Fruit fly (Drosophila melanogaster): Measurements from ENCODE around the gene Ddc.
A peak's percentile ranks its signal among the peaks of the same experiment; 100 is the strongest.

Ddc gene

DNA sequence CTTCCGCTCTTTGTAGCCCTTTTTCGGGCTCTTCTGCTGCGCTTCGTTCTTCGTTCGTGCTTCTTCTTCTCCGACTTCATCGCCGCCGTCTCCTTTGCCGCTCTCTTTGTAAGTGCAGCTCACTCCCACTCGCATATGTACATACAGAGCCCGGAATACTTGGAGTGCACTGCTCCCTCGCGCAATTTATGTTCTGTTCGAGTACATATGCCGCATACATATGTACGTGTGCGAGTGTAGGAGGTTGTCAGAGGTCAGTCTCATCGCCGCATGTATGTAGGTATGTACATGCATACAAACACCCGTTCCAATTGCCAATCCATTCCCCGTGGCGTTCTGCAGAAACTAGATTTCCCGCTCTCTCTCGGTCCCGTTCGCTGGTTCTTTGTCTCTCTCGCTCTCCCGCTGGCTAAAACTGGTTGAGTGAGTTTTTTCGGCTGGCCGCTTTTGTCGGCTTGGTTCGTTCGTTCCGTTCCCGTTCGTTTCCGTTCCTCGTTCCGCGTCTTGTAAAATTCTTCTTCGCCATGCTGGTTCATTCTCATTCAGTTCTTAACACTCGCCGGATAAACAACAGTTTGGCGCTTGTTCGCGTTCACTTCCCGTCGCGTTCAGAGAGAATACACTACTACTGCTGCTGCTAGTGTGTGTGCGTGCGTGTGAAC lies 38.0 kb upstream of the Ddc start:
- peak; percentile 79 for TF ChIP-seq CG17801 (GFP tag; optimal IDR thresholded peaks at IDR 0.05; ENCODE audit: partially characterized antibody)

DNA sequence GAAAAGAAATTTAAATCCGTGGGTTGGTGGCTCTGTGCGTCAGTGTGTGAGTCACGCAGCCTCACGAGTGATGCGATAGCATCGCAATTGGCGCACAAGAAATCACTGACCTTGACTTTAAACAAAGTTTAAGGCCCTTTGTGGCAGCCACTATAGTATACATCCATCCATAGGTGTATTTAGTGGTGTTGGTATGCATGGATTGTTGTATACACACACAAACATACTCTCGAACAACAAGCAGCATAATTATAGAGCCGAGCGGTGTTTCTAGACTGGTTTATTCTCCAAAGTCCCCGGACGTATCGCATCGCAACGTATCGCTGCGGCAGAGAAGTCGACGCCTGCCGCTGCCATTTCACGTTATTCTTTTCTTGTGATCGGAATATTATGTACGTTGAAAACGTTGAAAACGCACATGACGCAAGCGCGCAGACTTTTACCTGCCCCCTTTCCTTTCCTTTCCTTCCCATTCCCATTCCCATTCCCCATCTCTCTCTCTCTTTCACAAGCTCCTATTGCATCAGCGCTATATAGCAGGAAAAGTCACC lies 36.7 kb upstream of the Ddc start:
- peak; percentile 11 for TF ChIP-seq CG17801 (GFP tag; optimal IDR thresholded peaks at IDR 0.05; ENCODE audit: partially characterized antibody)

DNA sequence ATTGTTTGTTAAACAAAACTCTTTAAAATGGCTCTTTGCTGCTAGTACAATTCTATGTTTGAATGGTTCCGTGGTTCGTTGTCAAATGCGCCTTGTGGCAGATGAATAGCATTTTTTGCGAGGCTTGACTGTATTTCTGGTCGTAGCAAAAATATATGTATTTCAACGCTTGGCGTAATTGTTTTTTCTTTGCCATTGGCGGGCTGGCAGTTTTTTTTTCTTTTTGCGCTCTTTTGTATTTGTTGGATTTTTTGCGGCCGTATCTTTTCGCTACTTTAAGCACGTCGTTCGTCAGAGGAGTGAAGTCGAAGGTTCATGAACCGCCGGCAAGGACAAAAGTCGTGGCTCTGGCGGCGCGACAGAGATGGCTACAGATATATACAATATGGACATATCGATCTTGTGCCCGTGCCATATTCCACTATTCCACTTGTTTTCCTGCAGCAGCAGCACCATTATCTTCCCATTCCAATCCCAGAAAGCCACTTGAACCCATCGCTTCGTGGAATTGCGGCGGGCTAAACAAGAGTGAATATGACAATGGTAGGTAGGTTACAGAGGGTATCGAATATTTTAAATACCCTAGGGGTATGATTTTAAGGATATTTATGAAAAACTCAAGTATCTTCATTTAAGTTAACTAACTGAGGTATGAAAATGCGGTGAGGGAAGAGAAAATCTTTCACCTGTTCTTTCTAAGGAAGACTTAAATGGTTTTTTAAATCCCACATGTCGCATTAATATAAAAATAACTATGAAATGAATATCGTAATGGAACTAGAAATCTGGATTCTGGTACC lies 36.0 kb upstream of the Ddc start:
- peak; percentile 61 for TF ChIP-seq CG17801 (GFP tag; optimal IDR thresholded peaks at IDR 0.05; ENCODE audit: partially characterized antibody)

DNA sequence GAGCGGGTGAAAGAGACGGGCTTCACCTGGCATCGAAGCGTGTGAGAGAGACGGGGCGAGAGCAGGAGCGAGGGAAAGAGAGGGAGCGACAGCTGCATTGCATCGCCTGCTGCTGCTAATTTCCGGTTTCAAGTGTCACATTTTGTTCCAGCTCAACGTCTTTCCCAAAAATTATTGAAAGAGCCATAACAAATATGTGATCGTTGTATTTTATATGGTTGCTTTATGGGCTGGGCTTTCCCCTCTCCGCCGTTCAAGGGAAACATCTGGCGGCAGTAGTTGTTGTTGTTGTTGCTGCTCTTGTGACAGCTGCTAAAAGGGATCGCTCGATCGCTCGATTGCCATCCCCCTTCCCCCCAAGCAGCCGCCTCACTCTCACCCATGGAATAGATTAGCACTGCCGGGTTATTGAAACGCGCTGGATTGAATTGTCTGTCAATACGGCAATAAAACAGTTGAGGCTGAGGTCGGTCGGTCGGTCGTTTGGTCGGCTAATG lies 34.8 kb upstream of the Ddc start:
- no peak for TF ChIP-seq CG17801 (GFP tag; optimal IDR thresholded peaks at IDR 0.05; ENCODE audit: partially characterized antibody)

DNA sequence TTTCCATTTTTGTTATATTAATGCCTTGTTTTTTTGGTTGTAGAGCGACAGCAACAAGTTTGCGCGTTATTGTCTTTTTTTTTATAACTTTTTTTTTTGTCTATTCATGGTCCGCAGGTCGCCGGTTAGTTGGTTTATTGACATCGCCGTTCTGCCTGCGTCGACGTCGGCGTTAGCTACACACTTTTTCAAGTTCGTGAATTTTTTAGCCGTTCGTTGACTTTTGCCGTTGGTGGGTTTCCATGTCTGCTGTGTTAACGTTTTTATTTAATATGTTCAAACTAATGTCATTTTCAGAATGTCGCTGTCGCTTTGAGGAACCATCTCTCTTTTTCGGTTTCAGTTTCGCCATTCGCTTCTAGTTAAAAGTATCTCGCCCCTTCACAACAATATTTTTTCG lies 26.5 kb upstream of the Ddc start:
- no peak for TF ChIP-seq CG17801 (GFP tag; optimal IDR thresholded peaks at IDR 0.05; ENCODE audit: partially characterized antibody)

DNA sequence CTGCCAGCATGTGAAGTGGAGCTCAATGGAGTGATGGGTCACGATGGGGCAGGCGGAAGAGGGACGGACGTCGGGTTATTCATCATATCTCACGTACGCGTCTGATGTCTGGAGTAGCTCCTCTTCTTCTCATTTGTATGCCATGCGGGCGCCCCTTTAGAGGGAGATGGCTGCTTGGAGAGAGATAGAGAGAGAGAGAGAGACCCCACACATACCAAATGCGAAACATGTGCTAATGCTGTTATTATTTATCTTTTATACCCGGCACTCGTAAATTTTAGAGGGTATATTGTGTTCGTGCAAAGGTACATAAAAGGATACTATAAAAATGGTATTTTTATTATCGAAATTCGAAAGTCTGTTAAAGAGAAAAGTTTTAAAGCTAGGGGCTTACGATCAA lies 25.9 kb upstream of the Ddc start:
- TF ChIP-seq CG17801 (GFP tag; optimal IDR thresholded peaks at IDR 0.05; ENCODE audit: partially characterized antibody): no peak

DNA sequence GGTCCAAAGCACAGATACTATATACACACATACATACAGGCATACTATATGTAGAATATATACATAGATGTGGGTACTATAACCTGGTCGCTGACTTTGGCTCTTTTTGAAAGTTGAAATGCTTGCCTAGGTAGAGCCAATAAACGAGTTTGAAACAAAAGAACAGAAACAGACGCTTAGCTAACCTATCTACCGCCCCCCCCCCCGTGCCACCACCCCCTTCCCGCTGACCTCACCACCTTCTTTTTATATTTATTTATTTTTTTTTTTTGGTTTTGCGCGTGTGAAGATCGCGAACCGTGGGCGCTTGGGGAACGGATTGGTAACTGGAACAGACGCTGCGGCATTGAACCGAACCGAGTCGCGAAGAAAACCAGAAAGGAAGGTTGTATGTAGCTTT lies 24.0 kb upstream of the Ddc start:
- no peak for TF ChIP-seq CG17801 (GFP tag; optimal IDR thresholded peaks at IDR 0.05; ENCODE audit: partially characterized antibody)

DNA sequence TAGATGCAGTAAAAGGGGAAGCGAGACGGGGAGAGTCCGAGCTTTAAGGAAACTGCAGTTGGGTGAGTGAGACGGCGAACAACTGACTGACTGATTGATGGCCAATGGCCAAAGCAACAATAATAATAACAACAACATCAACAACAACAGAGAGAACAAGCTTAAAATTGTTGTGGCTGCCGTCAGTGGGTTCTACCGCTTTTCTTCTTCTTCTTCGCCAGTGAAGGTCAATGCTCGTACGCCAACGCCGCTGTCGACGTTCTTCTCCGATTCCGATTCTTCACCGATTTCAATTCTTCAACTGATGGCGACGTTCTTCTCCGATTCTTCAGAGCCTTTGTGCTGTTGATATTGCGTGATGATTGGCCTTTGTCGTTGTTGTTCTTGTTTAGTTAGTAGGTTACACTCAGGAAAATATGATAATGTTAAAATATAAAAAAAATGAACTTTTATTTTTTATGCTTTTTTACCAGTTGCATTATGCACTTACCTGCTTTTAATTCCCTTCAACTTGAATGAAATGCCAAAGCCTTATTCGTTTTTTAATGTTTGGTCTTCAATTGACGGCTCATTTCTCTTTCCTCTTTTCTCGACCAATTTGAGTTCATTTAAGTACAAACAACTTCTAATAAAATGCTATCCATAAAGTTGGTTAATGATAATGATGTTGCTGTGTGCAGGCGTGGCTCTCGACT lies 22.2 kb upstream of the Ddc start:
- no peak for TF ChIP-seq CG17801 (GFP tag; optimal IDR thresholded peaks at IDR 0.05; ENCODE audit: partially characterized antibody)

DNA sequence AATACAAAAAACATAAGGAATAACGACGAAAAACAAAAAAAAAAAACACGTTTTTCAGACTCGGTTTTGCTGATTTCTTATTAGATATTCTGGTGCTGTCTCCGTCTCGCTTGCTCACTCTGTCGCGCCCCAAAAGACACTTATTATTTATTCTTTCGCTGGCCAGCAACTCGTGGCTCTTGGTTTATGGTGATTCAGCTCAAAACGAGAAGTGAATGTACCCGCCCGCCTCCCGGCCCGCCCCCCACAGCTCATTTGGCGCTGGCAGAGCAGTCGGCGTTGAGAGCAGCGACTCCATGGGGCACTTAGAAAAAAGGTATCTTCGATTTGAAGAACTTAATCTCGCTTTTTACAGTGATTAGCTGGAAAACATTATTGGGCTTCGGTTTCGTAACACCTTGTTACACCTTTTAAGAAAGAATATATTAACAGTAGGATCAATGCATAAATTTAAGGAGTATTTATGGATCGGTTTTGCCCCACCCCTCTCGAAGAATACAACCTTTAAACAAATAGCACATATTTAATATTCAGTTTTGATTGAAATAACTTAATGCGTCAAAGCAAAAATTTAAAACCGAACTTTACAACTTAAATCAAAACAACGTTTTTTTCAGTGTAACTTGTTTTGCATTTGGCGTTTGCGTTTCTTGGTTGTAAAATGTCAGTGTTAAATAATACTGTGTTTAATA lies 21.5 kb upstream of the Ddc start:
- TF ChIP-seq CG17801 (GFP tag; optimal IDR thresholded peaks at IDR 0.05; ENCODE audit: partially characterized antibody): peak; percentile 86

DNA sequence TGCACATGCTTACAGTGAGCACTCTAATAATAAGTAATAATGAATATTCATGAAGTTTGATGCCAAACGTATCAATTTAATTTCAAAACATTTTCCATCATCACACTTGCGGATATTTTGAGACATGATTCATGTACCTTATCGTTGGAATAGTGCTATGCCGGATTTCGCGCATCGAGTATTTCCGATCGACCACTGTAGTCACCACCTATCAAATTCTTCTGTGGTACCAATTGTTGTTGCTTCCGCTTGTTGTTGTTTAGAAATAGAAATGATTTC lies 20.8 kb upstream of the Ddc start:
- peak; percentile 79 for TF ChIP-seq CG17801 (GFP tag; optimal IDR thresholded peaks at IDR 0.05; ENCODE audit: partially characterized antibody)

DNA sequence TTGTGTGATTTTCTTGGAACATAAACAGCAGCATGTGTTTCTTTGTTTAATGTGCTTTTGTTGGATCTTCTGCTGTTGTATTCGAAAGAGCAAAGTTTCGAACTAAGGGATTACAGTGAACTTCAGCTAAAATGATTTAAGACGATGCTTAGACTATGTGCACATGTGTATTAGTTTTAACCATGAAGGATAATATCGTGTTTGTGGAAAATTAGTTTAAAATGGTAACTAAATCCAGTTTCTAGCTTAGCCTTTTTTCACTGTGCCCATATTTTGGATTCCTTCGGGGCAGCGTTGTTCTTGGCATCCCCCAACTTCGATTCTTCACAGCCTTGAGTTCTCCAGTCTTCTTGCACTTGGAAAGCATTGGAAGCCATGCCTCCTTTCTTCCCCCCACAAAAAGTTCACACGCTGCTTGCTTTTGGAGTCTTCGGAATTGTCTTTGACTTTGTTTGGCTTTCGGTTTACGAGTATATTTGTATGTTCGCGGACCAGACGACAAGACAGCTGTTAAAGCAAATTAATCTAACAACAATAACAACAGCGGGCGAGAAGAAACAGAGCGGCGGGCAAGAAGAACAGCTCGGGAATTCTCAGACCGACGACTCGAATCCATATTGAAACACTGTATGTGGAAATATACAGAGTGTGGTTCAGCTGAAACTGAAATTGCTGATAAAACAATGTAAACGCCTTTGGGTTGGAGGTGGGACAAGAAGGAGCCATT lies 20.3 kb upstream of the Ddc start:
- TF ChIP-seq CG17801 (GFP tag; optimal IDR thresholded peaks at IDR 0.05; ENCODE audit: partially characterized antibody): no peak

DNA sequence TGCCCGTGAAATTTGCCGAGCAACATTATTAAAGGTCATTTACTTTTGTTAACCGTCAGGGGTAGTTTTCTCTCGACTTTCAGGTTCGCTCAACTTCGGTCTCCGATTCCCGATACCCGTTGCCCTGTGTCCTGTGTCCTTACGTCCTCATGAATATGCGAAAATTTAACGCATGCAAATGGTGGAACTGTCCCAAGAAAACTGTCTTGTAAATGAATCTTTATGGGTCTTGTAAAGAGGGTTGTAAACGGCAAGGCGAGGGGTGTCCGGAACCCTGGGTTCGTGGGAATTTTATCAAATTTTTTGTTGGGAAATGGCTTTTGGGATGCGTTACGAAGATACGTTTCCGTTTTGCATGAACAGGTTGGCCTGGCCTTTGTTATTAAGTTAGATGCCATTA lies 19.6 kb upstream of the Ddc start:
- no peak for TF ChIP-seq CG17801 (GFP tag; optimal IDR thresholded peaks at IDR 0.05; ENCODE audit: partially characterized antibody)

DNA sequence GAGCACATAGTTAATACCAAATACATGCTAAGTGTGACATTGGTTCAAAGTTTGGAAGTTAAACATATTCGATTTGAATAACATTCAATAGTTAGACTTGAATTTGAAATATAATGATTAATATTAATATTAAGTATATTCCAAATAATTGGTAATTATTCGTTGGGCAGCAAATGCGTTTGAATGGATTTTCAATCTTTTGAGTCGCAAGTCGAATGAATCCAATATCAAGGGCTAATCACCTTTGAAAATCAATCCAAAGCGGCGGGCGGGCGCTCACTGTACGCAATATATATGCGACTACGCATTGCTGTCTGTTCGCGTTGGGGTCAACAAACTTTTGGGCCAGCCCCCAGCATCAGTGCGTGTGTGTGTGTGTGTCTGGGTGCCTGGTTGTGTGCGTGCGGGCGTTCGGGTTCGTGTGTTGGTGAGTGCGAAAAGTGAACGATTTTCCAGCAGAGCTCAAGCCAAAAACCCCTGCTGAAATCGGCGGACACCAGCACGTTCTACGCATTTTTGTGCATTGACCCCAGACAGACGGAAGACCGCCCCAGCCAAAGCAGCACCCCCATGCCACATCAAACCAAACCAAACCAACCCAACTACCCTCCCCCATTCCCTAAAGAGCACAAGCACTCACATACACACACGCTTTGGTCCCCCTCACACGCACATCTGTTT lies 18.4 kb upstream of the Ddc start:
- no peak for TF ChIP-seq CG17801 (GFP tag; optimal IDR thresholded peaks at IDR 0.05; ENCODE audit: partially characterized antibody)
